Worm (Caenorhabditis elegans): ENCODE data around the gene F28A10.5.

The F28A10.5 gene

ce11 chrII:820519-820918 is 29.9 kb downstream of the F28A10.5 start, which contains the start of gene F46F5.7:
F46F5.7 (minus strand) TSS chrII:820619.
- no peak for TF ChIP-seq klf-2 (GFP tag; conservative IDR thresholded peaks at IDR 0.05)
- no peak for TF ChIP-seq cog-1 (tag; optimal IDR thresholded peaks at IDR 0.05)
- no peak for TF ChIP-seq med-1 (GFP tag; optimal IDR thresholded peaks at IDR 0.05; ENCODE audit: insufficient read depth)
- TF ChIP-seq flt-1 (GFP tag; IDR thresholded peaks at IDR 0.05) = no peak
- TF ChIP-seq ref-1 (GFP tag; conservative IDR thresholded peaks at IDR 0.05) = no peak
- no peak for TF ChIP-seq T22C8.4 (GFP tag; IDR thresholded peaks at IDR 0.05)
- TF ChIP-seq ztf-23 (GFP tag; IDR thresholded peaks at IDR 0.05) = no peak
- no peak for TF ChIP-seq ztf-29 (GFP tag; IDR thresholded peaks at IDR 0.05)
- TF ChIP-seq tab-1 (GFP tag; IDR thresholded peaks at IDR 0.05) = no peak

ce11 chrII:814737-815136 is 35.7 kb downstream of the F28A10.5 start, which contains the start of gene msrp-3:
msrp-3 (minus strand) TSS chrII:814837.
- no peak for TF ChIP-seq T22C8.4 (GFP tag; IDR thresholded peaks at IDR 0.05)
- TF ChIP-seq ref-1 (GFP tag; conservative IDR thresholded peaks at IDR 0.05) = no peak
- no peak for TF ChIP-seq tab-1 (GFP tag; IDR thresholded peaks at IDR 0.05)
- no peak for TF ChIP-seq klf-2 (GFP tag; conservative IDR thresholded peaks at IDR 0.05)
- no peak for TF ChIP-seq cog-1 (tag; optimal IDR thresholded peaks at IDR 0.05)
- TF ChIP-seq med-1 (GFP tag; optimal IDR thresholded peaks at IDR 0.05; ENCODE audit: insufficient read depth) = no peak
- TF ChIP-seq ztf-23 (GFP tag; IDR thresholded peaks at IDR 0.05) = no peak
- TF ChIP-seq ztf-29 (GFP tag; IDR thresholded peaks at IDR 0.05) = no peak
- TF ChIP-seq flt-1 (GFP tag; IDR thresholded peaks at IDR 0.05) = no peak

- TF ChIP-seq klf-2 (GFP tag; conservative IDR thresholded peaks at IDR 0.05) = no peak
- no peak for TF ChIP-seq ref-1 (GFP tag; conservative IDR thresholded peaks at IDR 0.05)
These were observed 37.5 kb downstream of the F28A10.5 start, which contains the start of gene F46F5.5 for ce11 chrII:812917-813316. F46F5.5 (minus strand) TSS chrII:813017.

- TF ChIP-seq klf-2 (GFP tag; conservative IDR thresholded peaks at IDR 0.05) = no peak
- no peak for TF ChIP-seq ztf-29 (GFP tag; IDR thresholded peaks at IDR 0.05)
- no peak for TF ChIP-seq ref-1 (GFP tag; conservative IDR thresholded peaks at IDR 0.05)
These were observed 42.0 kb downstream of the F28A10.5 start, which contains the start of gene F46F5.11 for ce11 chrII:808457-808856. F46F5.11 (plus strand) TSS chrII:808757.

ce11 chrII:803009-803408 is 47.5 kb downstream of the F28A10.5 start, which contains the start of gene F46F5.13:
F46F5.13 (plus strand) TSS chrII:803309.
- TF ChIP-seq klf-2 (GFP tag; conservative IDR thresholded peaks at IDR 0.05) (no peak), med-1 (GFP tag; optimal IDR thresholded peaks at IDR 0.05; ENCODE audit: insufficient read depth) (no peak), cog-1 (tag; optimal IDR thresholded peaks at IDR 0.05) (no peak), ztf-23 (GFP tag; IDR thresholded peaks at IDR 0.05) (no peak), ztf-29 (GFP tag; IDR thresholded peaks at IDR 0.05) (no peak), T22C8.4 (GFP tag; IDR thresholded peaks at IDR 0.05) (no peak), tab-1 (GFP tag; IDR thresholded peaks at IDR 0.05) (no peak), ref-1 (GFP tag; conservative IDR thresholded peaks at IDR 0.05) (no peak), flt-1 (GFP tag; IDR thresholded peaks at IDR 0.05) (no peak)

ce11 chrII:799700-800099 is 50.8 kb downstream of the F28A10.5 start, which contains the start of gene F46F5.14:
F46F5.14 (plus strand) TSS chrII:800000.
- no peak for TF ChIP-seq tab-1 (GFP tag; IDR thresholded peaks at IDR 0.05)
- no peak for TF ChIP-seq med-1 (GFP tag; optimal IDR thresholded peaks at IDR 0.05; ENCODE audit: insufficient read depth)
- no peak for TF ChIP-seq ztf-29 (GFP tag; IDR thresholded peaks at IDR 0.05)
- TF ChIP-seq klf-2 (GFP tag; conservative IDR thresholded peaks at IDR 0.05) = no peak
- TF ChIP-seq ref-1 (GFP tag; conservative IDR thresholded peaks at IDR 0.05) = no peak
- no peak for TF ChIP-seq flt-1 (GFP tag; IDR thresholded peaks at IDR 0.05)
- TF ChIP-seq ztf-23 (GFP tag; IDR thresholded peaks at IDR 0.05) = no peak
- TF ChIP-seq T22C8.4 (GFP tag; IDR thresholded peaks at IDR 0.05) = no peak
- TF ChIP-seq cog-1 (tag; optimal IDR thresholded peaks at IDR 0.05) = no peak
